Worm (Caenorhabditis elegans) whole organism, L4 larva: ENCODE data around the gene F08F8.11.

Experiments
- F10B5.3 ChIP-seq: sonication (generic microtip); optimal IDR thresholded peaks from 2 replicates; lab custom pipeline; 2016; ENCODE audit warnings: mild to moderate bottlenecking, missing genetic modification characterization, missing compliant biosample characterization
- R02D3.7 ChIP-seq: fragments of 150-350 bp; sonication (generic microtip); optimal IDR thresholded peaks from 3 replicates; lab custom pipeline; 2014; ENCODE audit warnings: missing biosample characterization, missing genetic modification characterization
- T26A8.4 ChIP-seq: fragments of 200-800 bp; sonication (Bioruptor generic); IDR thresholded peaks from 2 replicates; pipeline ENCODE4 v1.3.6; 2022; ENCODE audit warnings: missing genetic modification characterization, missing compliant biosample characterization
- Y48G9A.11 ChIP-seq: fragments of 200-800 bp; sonication (Bioruptor generic); IDR thresholded peaks from 2 replicates; pipeline ENCODE4 v1.3.6; 2022; ENCODE audit warnings: missing genetic modification reagents, missing genetic modification characterization, missing compliant biosample characterization
- Y75B8A.6 ChIP-seq: fragments of 200-800 bp; sonication (Bioruptor generic); IDR thresholded peaks from 2 replicates; pipeline ENCODE4 v1.3.6; 2022; ENCODE audit warnings: missing genetic modification reagents, missing genetic modification characterization, missing compliant biosample characterization
- ZK337.2 ChIP-seq: fragments of 200-800 bp; sonication (Bioruptor generic); IDR thresholded peaks from 2 replicates; pipeline ENCODE4 v1.3.6; 2022; ENCODE audit warnings: missing genetic modification reagents, missing genetic modification characterization, missing compliant biosample characterization
- ZK546.5 ChIP-seq, 2 experiments: sonication (generic microtip); optimal IDR thresholded peaks; 2 replicates each; lab custom pipeline; 2017; ENCODE audit warnings: missing biosample characterization in 2 of 2, missing genetic modification characterization in 2 of 2
- aha-1 ChIP-seq: fragments of 150-350 bp; peaks from one replicate; lab custom pipeline; 2014; ENCODE audit warnings: missing biosample characterization, missing genetic modification characterization
- attf-4 ChIP-seq: sonication (generic microtip); optimal IDR thresholded peaks from 3 replicates; lab custom pipeline; 2017; ENCODE audit warnings: missing biosample characterization, missing genetic modification characterization
- ceh-20 ChIP-seq: fragments of 200-800 bp; sonication (Bioruptor generic); IDR thresholded peaks from 2 replicates; pipeline ENCODE4 v1.3.6; 2022; ENCODE audit warnings: missing genetic modification reagents, missing genetic modification characterization, missing compliant biosample characterization
- ceh-32 ChIP-seq: sonication (generic microtip); optimal IDR thresholded peaks from 2 replicates; lab custom pipeline; 2016; ENCODE audit warnings: mild to moderate bottlenecking, missing genetic modification characterization, missing compliant biosample characterization; ENCODE audit not compliant: poor library complexity
- ces-1 ChIP-seq: fragments of 150-350 bp; sonication (generic microtip); optimal IDR thresholded peaks from 4 replicates; lab custom pipeline; 2014; ENCODE audit warnings: missing biosample characterization, missing genetic modification reagents, missing genetic modification characterization
- cey-2 ChIP-seq: sonication (generic microtip); optimal IDR thresholded peaks from 3 replicates; lab custom pipeline; 2017; ENCODE audit warnings: missing genetic modification characterization, mild to moderate bottlenecking, missing compliant biosample characterization, antibody characterized with exemption, borderline replicate concordance; ENCODE audit not compliant: insufficient read depth
- ctbp-1 ChIP-seq: fragments of 200-800 bp; sonication (Bioruptor generic); IDR thresholded peaks from 2 replicates; pipeline ENCODE4 v1.3.6; 2022; ENCODE audit warnings: missing genetic modification reagents, missing genetic modification characterization, missing compliant biosample characterization
- daf-16 ChIP-seq, 3 experiments: sonication (generic microtip); optimal IDR thresholded peaks; 2 replicates each; lab custom pipeline; 2016 to 2017; ENCODE audit warnings: missing genetic modification characterization in 3 of 3, missing genetic modification reagents in 3 of 3, mild to moderate bottlenecking in 2 of 3, missing compliant biosample characterization in 2 of 3, missing biosample characterization in 1 of 3, moderate library complexity in 1 of 3
- daf-19 ChIP-seq: fragments of 200-800 bp; sonication (Bioruptor generic); conservative IDR thresholded peaks from 2 replicates; pipeline ENCODE4 v1.3.6; 2022; ENCODE audit warnings: missing genetic modification characterization, missing compliant biosample characterization
- dmd-6 ChIP-seq: fragments of 200-800 bp; sonication (Bioruptor generic); IDR thresholded peaks from 2 replicates; pipeline ENCODE4 v1.3.6; 2022; ENCODE audit warnings: missing genetic modification reagents, missing genetic modification characterization, missing compliant biosample characterization
- dmd-9 ChIP-seq: fragments of 200-800 bp; sonication (Bioruptor generic); IDR thresholded peaks from 2 replicates; pipeline ENCODE4 v1.3.6; 2022; ENCODE audit warnings: missing genetic modification reagents, missing genetic modification characterization, missing compliant biosample characterization
- dve-1 ChIP-seq: sonication (generic microtip); optimal IDR thresholded peaks from 2 replicates; lab custom pipeline; 2017; ENCODE audit warnings: antibody characterized with exemption, mild to moderate bottlenecking, missing genetic modification characterization, missing compliant biosample characterization; ENCODE audit not compliant: insufficient read depth
- egl-27 ChIP-seq: sonication (generic microtip); optimal IDR thresholded peaks from 3 replicates; lab custom pipeline; 2017; ENCODE audit warnings: missing biosample characterization, missing genetic modification reagents, missing genetic modification characterization
- egl-43 ChIP-seq: fragments of 200-800 bp; sonication (Bioruptor generic); IDR thresholded peaks from 2 replicates; pipeline ENCODE4 v1.3.6; 2022; ENCODE audit warnings: missing genetic modification reagents, missing genetic modification characterization, missing compliant biosample characterization
- fkh-10 ChIP-seq: fragments of 150-350 bp; optimal IDR thresholded peaks from 2 replicates; lab custom pipeline; 2014; ENCODE audit warnings: missing biosample characterization, missing genetic modification reagents, missing genetic modification characterization
- gei-8 ChIP-seq: fragments of 200-800 bp; sonication (Bioruptor generic); optimal IDR thresholded peaks from 2 replicates; lab custom pipeline; 2018; ENCODE audit warnings: mild to moderate bottlenecking, missing genetic modification characterization, missing compliant biosample characterization
- hlh-30 ChIP-seq: sonication (generic microtip); optimal IDR thresholded peaks from 2 replicates; lab custom pipeline; 2017; ENCODE audit warnings: antibody characterized with exemption, mild to moderate bottlenecking, missing genetic modification characterization, missing compliant biosample characterization; ENCODE audit not compliant: insufficient read depth
- jun-1 ChIP-seq: fragments of 150-350 bp; optimal IDR thresholded peaks from 2 replicates; lab custom pipeline; 2014; ENCODE audit warnings: missing biosample characterization, missing genetic modification reagents, missing genetic modification characterization
- lin-29 ChIP-seq: fragments of 200-800 bp; sonication (Bioruptor generic); IDR thresholded peaks from 2 replicates; pipeline ENCODE4 v1.3.6; 2022; ENCODE audit warnings: missing genetic modification reagents, missing genetic modification characterization, missing compliant biosample characterization
- lin-38 ChIP-seq: fragments of 200-800 bp; sonication (Bioruptor generic); IDR thresholded peaks from 2 replicates; pipeline ENCODE4 v1.3.6; 2022; ENCODE audit warnings: missing genetic modification reagents, missing genetic modification characterization, missing compliant biosample characterization
- lin-39 ChIP-seq: fragments of 150-350 bp; optimal IDR thresholded peaks from 2 replicates; lab custom pipeline; 2014; ENCODE audit warnings: missing biosample characterization, missing genetic modification reagents, missing genetic modification characterization
- lir-3 ChIP-seq: sonication (generic microtip); optimal IDR thresholded peaks from 2 replicates; lab custom pipeline; 2016; ENCODE audit warnings: mild to moderate bottlenecking, missing genetic modification characterization, missing compliant biosample characterization
- madf-9 ChIP-seq: fragments of 200-800 bp; sonication (Bioruptor generic); conservative IDR thresholded peaks from 2 replicates; pipeline ENCODE4 v1.3.6; 2022; ENCODE audit warnings: missing genetic modification reagents, missing genetic modification characterization, missing compliant biosample characterization
- mdl-1 ChIP-seq, 2 experiments: fragments of 150-350 bp in 1 of 2; sonication (generic microtip) in 1 of 2; optimal IDR thresholded peaks; 2 replicates each; lab custom pipeline; 2014 to 2017; ENCODE audit warnings: missing biosample characterization in 2 of 2, missing genetic modification characterization in 2 of 2
- mdt-29 ChIP-seq: fragments of 200-800 bp; sonication (Bioruptor generic); IDR thresholded peaks from 2 replicates; pipeline ENCODE4 v1.3.6; 2022; ENCODE audit warnings: missing genetic modification reagents, missing genetic modification characterization, missing compliant biosample characterization
- mep-1 ChIP-seq: fragments of 150-350 bp; sonication (generic microtip); optimal IDR thresholded peaks from 3 replicates; lab custom pipeline; 2014; ENCODE audit warnings: missing biosample characterization, missing genetic modification characterization
- mes-2 ChIP-seq: sonication (generic microtip); optimal IDR thresholded peaks from 2 replicates; lab custom pipeline; 2016; ENCODE audit warnings: missing genotype, mild to moderate bottlenecking, missing genetic modification characterization, missing compliant biosample characterization; ENCODE audit not compliant: poor library complexity, severe bottlenecking
- nhr-10 ChIP-seq: fragments of 150-350 bp; optimal IDR thresholded peaks from 2 replicates; lab custom pipeline; 2014; ENCODE audit warnings: missing biosample characterization, missing genetic modification characterization
- nhr-111 ChIP-seq: fragments of 200-800 bp; sonication (Bioruptor generic); optimal IDR thresholded peaks from 2 replicates; lab custom pipeline; 2018; ENCODE audit warnings: mild to moderate bottlenecking, missing genetic modification characterization, missing compliant biosample characterization
- nhr-25 ChIP-seq: sonication (generic microtip); optimal IDR thresholded peaks from 2 replicates; lab custom pipeline; 2017; ENCODE audit warnings: missing genetic modification characterization, mild to moderate bottlenecking, missing compliant biosample characterization, antibody characterized with exemption, moderate library complexity, borderline replicate concordance; ENCODE audit not compliant: insufficient read depth
- nhr-28 ChIP-seq: fragments of 150-350 bp; optimal IDR thresholded peaks from 2 replicates; lab custom pipeline; 2014; ENCODE audit warnings: missing biosample characterization, missing genetic modification characterization
- nhr-42 ChIP-seq: fragments of 200-800 bp; sonication (Bioruptor generic); IDR thresholded peaks from 2 replicates; pipeline ENCODE4 v1.3.6; 2022; ENCODE audit warnings: missing genetic modification characterization, missing compliant biosample characterization
- nhr-48 ChIP-seq: sonication (generic microtip); optimal IDR thresholded peaks from 2 replicates; lab custom pipeline; 2016; ENCODE audit warnings: mild to moderate bottlenecking, missing genetic modification characterization, missing compliant biosample characterization
- nhr-76 ChIP-seq: fragments of 150-350 bp; optimal IDR thresholded peaks from 2 replicates; lab custom pipeline; 2014; ENCODE audit warnings: missing biosample characterization, missing genetic modification characterization
- php-3 ChIP-seq: fragments of 200-800 bp; sonication (Bioruptor generic); IDR thresholded peaks from 2 replicates; pipeline ENCODE4 v1.3.6; 2022; ENCODE audit warnings: missing genetic modification reagents, missing genetic modification characterization, missing compliant biosample characterization
- pqm-1 ChIP-seq: sonication (generic microtip); optimal IDR thresholded peaks from 2 replicates; lab custom pipeline; 2017; ENCODE audit warnings: missing biosample characterization, missing genetic modification characterization
- sdz-12 ChIP-seq: fragments of 200-800 bp; sonication (Bioruptor generic); optimal IDR thresholded peaks from 2 replicates; lab custom pipeline; 2018; ENCODE audit warnings: mild to moderate bottlenecking, missing genetic modification characterization, missing compliant biosample characterization
- tra-1 ChIP-seq: fragments of 200-800 bp; sonication (Bioruptor generic); IDR thresholded peaks from 2 replicates; pipeline ENCODE4 v1.3.6; 2022; ENCODE audit warnings: missing genetic modification reagents, missing genetic modification characterization, missing compliant biosample characterization
- unc-130 ChIP-seq: sonication (generic microtip); optimal IDR thresholded peaks from 2 replicates; lab custom pipeline; 2016; ENCODE audit warnings: missing genetic modification reagents, missing genetic modification characterization, missing compliant biosample characterization
- unc-62 ChIP-seq, 3 experiments: fragments of 150-350 bp in 1 of 3; sonication (generic microtip); optimal IDR thresholded peaks in 2 of 3; peaks in 1 of 3; 1 replicate in 1 of 3; 2 replicates in 2 of 3; lab custom pipeline; 2014 to 2017; ENCODE audit warnings: missing biosample characterization in 3 of 3, missing genetic modification characterization in 3 of 3, missing genetic modification reagents in 3 of 3, missing genotype in 1 of 3
- zag-1 ChIP-seq: fragments of 150-350 bp; optimal IDR thresholded peaks from 2 replicates; lab custom pipeline; 2014; ENCODE audit warnings: missing biosample characterization, missing genetic modification characterization
- zfp-3 ChIP-seq: fragments of 200-800 bp; sonication (Bioruptor generic); conservative IDR thresholded peaks from 2 replicates; pipeline ENCODE4 v1.3.6; 2022; ENCODE audit warnings: missing genetic modification reagents, missing genetic modification characterization, missing compliant biosample characterization

The F08F8.11 gene

DNA sequence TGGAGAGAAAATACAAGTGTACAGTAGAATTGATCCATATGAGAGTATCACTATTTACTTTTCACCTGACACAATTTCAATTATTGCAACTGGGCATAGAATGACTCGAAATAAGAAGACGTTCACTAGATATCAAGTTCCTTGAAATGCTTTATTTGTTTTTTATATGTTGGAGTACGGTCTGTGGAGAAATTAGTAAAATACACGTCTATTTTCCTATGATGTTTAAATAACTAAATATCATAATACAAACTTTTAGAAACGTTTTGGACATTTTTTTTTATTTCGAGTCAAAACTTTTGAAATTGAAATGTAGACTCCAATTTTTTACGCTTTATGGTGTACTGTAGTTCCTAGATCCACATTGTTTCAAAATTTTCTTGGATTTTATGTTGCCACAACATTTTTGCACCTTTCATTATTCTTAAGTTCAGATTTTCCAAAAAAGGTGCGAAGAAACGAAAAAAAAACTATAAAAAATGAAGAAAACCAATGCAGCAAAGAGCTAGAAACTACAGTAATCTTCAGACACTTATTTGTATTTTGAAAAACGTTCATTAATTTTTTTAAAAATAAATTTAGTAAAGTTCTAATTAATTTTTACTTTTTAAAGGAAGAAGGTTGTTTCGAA is 3.8 kb downstream of the F08F8.11 start:
- no peak for TF ChIP-seq tra-1
- no peak for TF ChIP-seq ZK337.2 (GFP tag; lab: Robert Waterston, UW)
- peak; percentile 53 for TF ChIP-seq aha-1 (tag; lab: Kevin White, UChicago)
- TF ChIP-seq unc-62 (GFP tag; optimal IDR thresholded peaks at IDR 0.05 in 1 of 2; lab: Kevin White, UChicago) = no peak
- TF ChIP-seq unc-62 (tag; optimal IDR thresholded peaks at IDR 0.05; lab: Kevin White, UChicago) = no peak
- no peak for TF ChIP-seq egl-27
- TF ChIP-seq mep-1 (tag; lab: Kevin White, UChicago) = peak; percentile 90
- no peak for TF ChIP-seq php-3 (GFP tag; lab: Robert Waterston, UW)
- no peak for TF ChIP-seq mes-2 (tag; lab: Kevin White, UChicago)
- TF ChIP-seq lir-3 (tag; lab: Kevin White, UChicago) = no peak
- no peak for TF ChIP-seq ZK546.5 (tag; optimal IDR thresholded peaks at IDR 0.05; lab: Kevin White, UChicago)
- no peak for TF ChIP-seq ceh-20 (GFP tag; lab: Robert Waterston, UW)
- TF ChIP-seq zag-1 (tag; lab: Kevin White, UChicago) = no peak
- no peak for TF ChIP-seq fkh-10 (GFP tag; lab: Kevin White, UChicago)
- no peak for TF ChIP-seq lin-39 (tag; lab: Kevin White, UChicago)
- no peak for TF ChIP-seq R02D3.7 (tag; lab: Kevin White, UChicago)
- TF ChIP-seq hlh-30 (tag; lab: Kevin White, UChicago) = no peak
- peak; percentile 1 for TF ChIP-seq dve-1 (tag; lab: Kevin White, UChicago)
- no peak for TF ChIP-seq daf-19 (GFP tag; lab: Robert Waterston, UW)
- TF ChIP-seq nhr-10 = no peak
- TF ChIP-seq attf-4 = no peak
- TF ChIP-seq sdz-12 = peak; percentile 83
- no peak for TF ChIP-seq pqm-1 (tag; lab: Kevin White, UChicago)
- no peak for TF ChIP-seq nhr-76
- no peak for TF ChIP-seq unc-130 (GFP tag; lab: Kevin White, UChicago)
- no peak for TF ChIP-seq jun-1 (tag; lab: Kevin White, UChicago)
- TF ChIP-seq ctbp-1 = no peak
- TF ChIP-seq ces-1 = no peak
- TF ChIP-seq T26A8.4 (GFP tag; lab: Robert Waterston, UW) = peak; percentile 81; the same call in 1 of the 2 replicates
- TF ChIP-seq nhr-28 (tag; lab: Kevin White, UChicago) = no peak
- TF ChIP-seq egl-43 (GFP tag; lab: Robert Waterston, UW) = no peak
- TF ChIP-seq nhr-25 (tag; lab: Kevin White, UChicago) = no peak
- peak; percentile 38 for TF ChIP-seq nhr-48
- TF ChIP-seq nhr-42 (GFP tag; lab: Robert Waterston, UW) = no peak
- TF ChIP-seq F10B5.3 (tag; lab: Kevin White, UChicago) = no peak
- TF ChIP-seq lin-38 (GFP tag; lab: Robert Waterston, UW) = no peak
- no peak for TF ChIP-seq lin-29 (GFP tag; lab: Robert Waterston, UW)
- TF ChIP-seq daf-16 (GFP tag; optimal IDR thresholded peaks at IDR 0.05; lab: Kevin White, UChicago) = no peak
- TF ChIP-seq daf-16 (tag; optimal IDR thresholded peaks at IDR 0.05; lab: Kevin White, UChicago) = peak; percentile 33
- TF ChIP-seq cey-2 (tag; lab: Kevin White, UChicago) = no peak
- no peak for TF ChIP-seq ceh-32 (tag; lab: Kevin White, UChicago)
- TF ChIP-seq dmd-9 (GFP tag; lab: Robert Waterston, UW) = no peak
- no peak for TF ChIP-seq Y48G9A.11 (GFP tag; lab: Robert Waterston, UW)
- peak; percentile 34 for TF ChIP-seq gei-8 (GFP tag; lab: Kevin White, UChicago)
- TF ChIP-seq zfp-3 (GFP tag; lab: Robert Waterston, UW) = peak; percentile 70; the same call in 1 of the 2 replicates
- no peak for TF ChIP-seq mdt-29 (GFP tag; lab: Robert Waterston, UW)
- no peak for TF ChIP-seq nhr-111 (GFP tag; lab: Kevin White, UChicago)
- TF ChIP-seq dmd-6 (GFP tag; lab: Robert Waterston, UW) = no peak
- no peak for TF ChIP-seq mdl-1 (tag; optimal IDR thresholded peaks at IDR 0.05; lab: Kevin White, UChicago)
- 0 out of 2 replicates have a peak, but pooled peaks have one; percentile 51 for TF ChIP-seq Y75B8A.6
- no peak for TF ChIP-seq madf-9 (GFP tag; lab: Robert Waterston, UW)
